Fruit fly (Drosophila melanogaster): ENCODE results near the gene dpr17.

dpr17 gene

dm6 chr3R:12158495-12158894 is 63.8 kb downstream of the dpr17 start, which contains the start of gene dpr15:
TSS of gene dpr15 (minus strand) at chr3R:12158595.
- no peak for TF ChIP-seq Myc (optimal IDR thresholded peaks at IDR 0.05)
- no peak for TF ChIP-seq h (optimal IDR thresholded peaks at IDR 0.05)
- no peak for TF ChIP-seq psq (optimal IDR thresholded peaks at IDR 0.05)
- no peak for TF ChIP-seq Sin3A (optimal IDR thresholded peaks at IDR 0.05)
- no peak for TF ChIP-seq ttk (optimal IDR thresholded peaks at IDR 0.05)
- TF ChIP-seq insv (optimal IDR thresholded peaks at IDR 0.05) = no peak
